Fruit fly (Drosophila melanogaster): ENCODE measurements around the gene RpS21.

dm6 chr2L:2830341-2830800, 25.5 kb upstream of the RpS21 start:
- TF ChIP-seq cic (GFP tag; optimal IDR thresholded peaks at IDR 0.05): no peak
- TF ChIP-seq CG12768 (GFP tag; optimal IDR thresholded peaks at IDR 0.05): no peak
- TF ChIP-seq CG7045 (GFP tag; optimal IDR thresholded peaks at IDR 0.05): peak; percentile 56
- no peak for TF ChIP-seq cnc (optimal IDR thresholded peaks at IDR 0.05)
- no peak for TF ChIP-seq CG11617 (GFP tag; optimal IDR thresholded peaks at IDR 0.05)
- no peak for TF ChIP-seq CG1620 (GFP tag; optimal IDR thresholded peaks at IDR 0.05)
- no peak for TF ChIP-seq CG7101 (tag; optimal IDR thresholded peaks at IDR 0.05)
- TF ChIP-seq kay (GFP tag; ENCODE audit: borderline replicate concordance): no peak
- no peak for TF ChIP-seq CG33017 (tag; optimal IDR thresholded peaks at IDR 0.05)
- TF ChIP-seq toe (GFP tag; optimal IDR thresholded peaks at IDR 0.05): peak; percentile 9

Data from whole organism, adult.